Worm (Caenorhabditis elegans) whole organism, midembryonic: ENCODE results near the gene mml-1.

Experiments used
- T22C8.4 ChIP-seq: fragments of 200-800 bp; sonication (Bioruptor generic); IDR thresholded peaks from 2 replicates; pipeline ENCODE4 v1.3.6; 2022; ENCODE audit warnings: missing genetic modification characterization, missing compliant biosample characterization
- cog-1 ChIP-seq: sonication (generic microtip); optimal IDR thresholded peaks from 2 replicates; lab custom pipeline; 2016; ENCODE audit warnings: missing genetic modification characterization, missing compliant biosample characterization
- flt-1 ChIP-seq: fragments of 200-800 bp; sonication (Bioruptor generic); IDR thresholded peaks from 2 replicates; pipeline ENCODE4 v1.3.6; 2022; ENCODE audit warnings: missing genetic modification characterization, missing compliant biosample characterization
- klf-2 ChIP-seq: fragments of 200-800 bp; sonication (Bioruptor generic); conservative IDR thresholded peaks from 2 replicates; pipeline ENCODE4 v1.3.6; 2022; ENCODE audit warnings: missing genetic modification reagents, missing genetic modification characterization, missing compliant biosample characterization
- med-1 ChIP-seq: sonication (generic microtip); optimal IDR thresholded peaks from 2 replicates; lab custom pipeline; 2017; ENCODE audit warnings: missing genetic modification characterization, mild to moderate bottlenecking, missing compliant biosample characterization, antibody characterized with exemption, missing genetic modification reagents; ENCODE audit not compliant: insufficient read depth
- ref-1 ChIP-seq: fragments of 200-800 bp; sonication (Bioruptor generic); conservative IDR thresholded peaks from 2 replicates; pipeline ENCODE4 v1.3.6; 2022; ENCODE audit warnings: missing genetic modification reagents, missing genetic modification characterization, missing compliant biosample characterization
- tab-1 ChIP-seq: fragments of 200-800 bp; sonication (Bioruptor generic); IDR thresholded peaks from 2 replicates; pipeline ENCODE4 v1.3.6; 2022; ENCODE audit warnings: missing genetic modification characterization, missing compliant biosample characterization
- ztf-23 ChIP-seq: fragments of 200-800 bp; sonication (Bioruptor generic); IDR thresholded peaks from 2 replicates; pipeline ENCODE4 v1.3.6; 2022; ENCODE audit warnings: missing genetic modification reagents, missing genetic modification characterization, missing compliant biosample characterization
- ztf-29 ChIP-seq: fragments of 200-800 bp; sonication (Bioruptor generic); IDR thresholded peaks from 2 replicates; pipeline ENCODE4 v1.3.6; 2022; ENCODE audit warnings: missing genetic modification reagents, missing genetic modification characterization, missing compliant biosample characterization

DNA sequence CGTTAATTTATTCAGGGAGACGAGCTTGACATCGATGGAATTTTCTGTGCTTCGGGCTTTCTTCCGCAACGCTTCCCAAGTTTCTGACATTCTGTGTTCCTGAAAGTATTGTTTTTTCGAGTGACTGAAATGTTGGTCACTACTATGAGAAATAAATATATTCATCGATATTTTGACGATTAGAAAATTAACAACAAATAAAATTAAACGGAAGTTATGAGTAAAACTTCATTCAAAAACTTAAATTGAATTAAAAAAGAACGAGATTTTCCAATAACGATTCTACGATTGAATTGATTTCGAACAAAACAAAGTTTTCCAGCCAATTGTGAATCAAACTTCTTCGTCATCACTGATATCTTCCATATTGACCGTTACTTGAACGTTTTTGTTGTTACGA is 25.5 kb downstream of the mml-1 start, which contains the start of gene gos-28:
- TF ChIP-seq tab-1 (GFP tag; lab: Robert Waterston, UW) (no peak), ztf-23 (GFP tag; lab: Robert Waterston, UW) (no peak), ztf-29 (GFP tag; lab: Robert Waterston, UW) (no peak), cog-1 (tag; lab: Kevin White, UChicago) (no peak), med-1 (GFP tag; lab: Kevin White, UChicago) (no peak), ref-1 (GFP tag; lab: Robert Waterston, UW) (no peak), klf-2 (GFP tag; lab: Robert Waterston, UW) (no peak), flt-1 (GFP tag; lab: Robert Waterston, UW) (no peak), T22C8.4 (no peak)
